Worm (Caenorhabditis elegans) whole organism, mixed stage, embryonic: Measurements from ENCODE around the gene marc-1.

Experiments
- bed-3 ChIP-seq: fragments of 200-800 bp; sonication (Bioruptor generic); optimal IDR thresholded peaks from 3 replicates; lab custom pipeline; 2018; ENCODE audit warnings: mild to moderate bottlenecking, missing genetic modification characterization, moderate library complexity, missing compliant biosample characterization
- blmp-1 ChIP-seq: fragments of 150-350 bp; optimal IDR thresholded peaks from 2 replicates; lab custom pipeline; 2014; ENCODE audit warnings: missing biosample characterization, missing genetic modification characterization
- ceh-39 ChIP-seq: fragments of 150-350 bp; optimal IDR thresholded peaks from 2 replicates; lab custom pipeline; 2014; ENCODE audit warnings: missing biosample characterization, missing genetic modification characterization
- ceh-43 ChIP-seq: fragments of 200-800 bp; sonication (Bioruptor generic); optimal IDR thresholded peaks from 2 replicates; lab custom pipeline; 2018; ENCODE audit warnings: mild to moderate bottlenecking, missing genetic modification characterization, moderate library complexity, missing compliant biosample characterization
- ceh-83 ChIP-seq: fragments of 200-800 bp; sonication (Bioruptor generic); optimal IDR thresholded peaks from 2 replicates; lab custom pipeline; 2018; ENCODE audit warnings: mild to moderate bottlenecking, missing genetic modification characterization, missing compliant biosample characterization
- ces-1 ChIP-seq: fragments of 150-350 bp; optimal IDR thresholded peaks from 2 replicates; lab custom pipeline; 2014; ENCODE audit warnings: missing biosample characterization, missing genetic modification reagents, missing genetic modification characterization
- cnd-1 ChIP-seq: fragments of 200-800 bp; sonication (Bioruptor generic); optimal IDR thresholded peaks from 2 replicates; lab custom pipeline; 2018; ENCODE audit warnings: mild to moderate bottlenecking, missing genetic modification characterization, missing compliant biosample characterization
- drap-1 ChIP-seq: fragments of 200-800 bp; sonication (Bioruptor generic); optimal IDR thresholded peaks from 3 replicates; lab custom pipeline; 2018; ENCODE audit warnings: mild to moderate bottlenecking, missing genetic modification characterization, missing compliant biosample characterization
- elt-1 ChIP-seq: sonication (generic microtip); optimal IDR thresholded peaks from 2 replicates; lab custom pipeline; 2017; ENCODE audit warnings: missing genetic modification characterization, mild to moderate bottlenecking, missing compliant biosample characterization, antibody characterized with exemption, moderate library complexity, borderline replicate concordance; ENCODE audit not compliant: insufficient read depth
- elt-3 ChIP-seq: fragments of 150-350 bp; optimal IDR thresholded peaks from 2 replicates; lab custom pipeline; 2014; ENCODE audit warnings: missing biosample characterization, missing genetic modification characterization
- flh-1 ChIP-seq: fragments of 200-800 bp; sonication (Bioruptor generic); optimal IDR thresholded peaks from 2 replicates; lab custom pipeline; 2018; ENCODE audit warnings: mild to moderate bottlenecking, missing genetic modification characterization, moderate library complexity, missing compliant biosample characterization
- ham-2 ChIP-seq: fragments of 200-800 bp; sonication (Bioruptor generic); optimal IDR thresholded peaks from 2 replicates; lab custom pipeline; 2018; ENCODE audit warnings: mild to moderate bottlenecking, missing genetic modification characterization, missing compliant biosample characterization
- hlh-1 ChIP-seq: fragments of 150-350 bp; optimal IDR thresholded peaks from 2 replicates; lab custom pipeline; 2014; ENCODE audit warnings: missing biosample characterization, missing genetic modification reagents, missing genetic modification characterization
- lin-13 ChIP-seq: fragments of 150-350 bp; optimal IDR thresholded peaks from 2 replicates; lab custom pipeline; 2014; ENCODE audit warnings: missing biosample characterization, missing genetic modification characterization
- lsy-2 ChIP-seq: fragments of 150-350 bp; optimal IDR thresholded peaks from 2 replicates; lab custom pipeline; 2014; ENCODE audit warnings: missing biosample characterization, missing genetic modification characterization
- mls-2 ChIP-seq: sonication (generic microtip); optimal IDR thresholded peaks from 2 replicates; lab custom pipeline; 2016; ENCODE audit warnings: mild to moderate bottlenecking, missing genetic modification characterization, moderate library complexity, missing compliant biosample characterization
- nhr-12 ChIP-seq: fragments of 150-350 bp; optimal IDR thresholded peaks from 2 replicates; lab custom pipeline; 2014; ENCODE audit warnings: missing biosample characterization, missing genetic modification characterization
- nhr-2 ChIP-seq: fragments of 150-350 bp; optimal IDR thresholded peaks from 2 replicates; lab custom pipeline; 2014; ENCODE audit warnings: missing biosample characterization, missing genetic modification characterization
- nhr-28 ChIP-seq: fragments of 150-350 bp; optimal IDR thresholded peaks from 2 replicates; lab custom pipeline; 2014; ENCODE audit warnings: missing biosample characterization, missing genetic modification characterization
- nhr-76 ChIP-seq: sonication (generic microtip); optimal IDR thresholded peaks from 2 replicates; lab custom pipeline; 2017; ENCODE audit warnings: missing biosample characterization, missing genetic modification characterization
- pha-4 ChIP-seq: fragments of 150-350 bp; optimal IDR thresholded peaks from 2 replicates; lab custom pipeline; 2018; ENCODE audit warnings: missing biosample characterization, missing genetic modification reagents, missing genetic modification characterization
- sem-2 ChIP-seq: fragments of 200-800 bp; sonication (Bioruptor generic); optimal IDR thresholded peaks from 2 replicates; lab custom pipeline; 2018; ENCODE audit warnings: mild to moderate bottlenecking, missing genetic modification characterization, missing compliant biosample characterization
- snpc-4 ChIP-seq: fragments of 150-350 bp; optimal IDR thresholded peaks from 2 replicates; lab custom pipeline; 2014; ENCODE audit warnings: missing biosample characterization, missing genetic modification characterization
- sptf-1 ChIP-seq: sonication (generic microtip); optimal IDR thresholded peaks from 2 replicates; lab custom pipeline; 2017; ENCODE audit warnings: mild to moderate bottlenecking, missing genetic modification characterization, moderate library complexity, missing compliant biosample characterization
- tbx-8 ChIP-seq: fragments of 200-800 bp; sonication (Bioruptor generic); optimal IDR thresholded peaks from 2 replicates; lab custom pipeline; 2018; ENCODE audit warnings: mild to moderate bottlenecking, missing genetic modification characterization, moderate library complexity, missing compliant biosample characterization
- unc-120 ChIP-seq: sonication (generic microtip); optimal IDR thresholded peaks from 2 replicates; lab custom pipeline; 2017; ENCODE audit warnings: missing genetic modification characterization, missing compliant biosample characterization; ENCODE audit not compliant: poor library complexity, severe bottlenecking
- unc-39 ChIP-seq: fragments of 150-350 bp; optimal IDR thresholded peaks from 2 replicates; lab custom pipeline; 2014; ENCODE audit warnings: missing biosample characterization, missing genetic modification characterization
- unc-62 ChIP-seq: fragments of 150-350 bp; optimal IDR thresholded peaks from 2 replicates; lab custom pipeline; 2014; ENCODE audit warnings: missing biosample characterization, missing genetic modification reagents, missing genetic modification characterization
- zip-8 ChIP-seq: fragments of 150-350 bp; optimal IDR thresholded peaks from 2 replicates; lab custom pipeline; 2014; ENCODE audit warnings: missing biosample characterization, missing genetic modification characterization
- ztf-11 ChIP-seq: fragments of 150-350 bp; optimal IDR thresholded peaks from 2 replicates; lab custom pipeline; 2014; ENCODE audit warnings: missing biosample characterization, missing genetic modification characterization

marc-1 gene

ce11 chrV:9730743-9731706 lies 8.5 kb upstream of the marc-1 start (continued):
- TF ChIP-seq tbx-8 (GFP tag; lab: Kevin White, UChicago) (peak; percentile 55), cnd-1 (peak; percentile 17), ces-1 (GFP tag; lab: Kevin White, UChicago) (peak; percentile 37)

DNA sequence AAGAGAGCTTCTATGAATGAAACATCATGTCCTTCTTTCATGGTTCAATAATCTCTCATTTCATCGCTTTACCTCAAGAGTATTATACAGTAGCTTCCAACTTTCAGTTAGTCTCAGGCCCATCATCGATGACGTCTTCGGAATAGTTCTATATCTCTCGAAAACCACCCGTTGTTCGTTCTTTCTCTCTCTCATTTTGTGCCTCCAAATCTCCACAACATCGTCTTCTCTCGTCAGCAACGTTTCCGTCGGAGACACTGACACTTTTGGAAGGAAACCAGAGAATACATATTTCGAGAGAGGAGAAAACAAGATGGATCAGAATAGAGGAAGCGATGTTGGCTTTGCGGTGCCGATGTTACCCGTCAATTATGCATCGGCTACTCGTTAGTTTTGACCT lies 7.7 kb upstream of the marc-1 start:
- TF ChIP-seq sptf-1: no peak
- no peak for TF ChIP-seq bed-3 (GFP tag; lab: Kevin White, UChicago)
- peak; percentile 65 for TF ChIP-seq unc-62
- peak; percentile 28 for TF ChIP-seq ham-2 (GFP tag; lab: Kevin White, UChicago)

DNA sequence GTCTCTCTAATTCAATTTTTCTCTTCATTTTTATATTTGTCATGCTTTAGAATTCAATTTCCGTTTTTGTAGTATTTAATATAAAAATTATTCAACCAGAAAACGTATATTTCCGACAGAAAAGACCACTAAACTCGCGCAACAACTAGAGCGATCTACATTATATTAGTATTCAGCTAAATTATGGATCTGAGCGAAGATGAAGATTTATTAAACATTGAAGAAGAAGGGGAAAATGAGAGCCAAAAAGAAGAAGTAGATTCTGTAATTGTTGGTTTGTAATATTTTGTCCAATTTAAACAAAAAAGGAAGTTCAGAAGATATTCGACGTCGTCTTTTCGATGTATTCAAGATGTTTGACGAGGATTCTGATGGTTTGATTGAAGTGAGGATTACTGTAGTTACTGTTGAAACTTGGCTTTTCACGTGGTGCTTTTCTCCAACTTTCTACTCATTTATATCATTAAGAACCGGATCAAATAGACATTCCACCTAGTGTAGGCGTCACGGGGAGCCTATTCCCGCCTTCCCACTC lies 5.5 kb upstream of the marc-1 start, which contains the start of gene cal-7:
Gene cal-7 (plus strand): TSS at position 184 of the 535 bp plus-strand sequence.
- TF ChIP-seq sem-2 (no peak), nhr-28 (tag; lab: Kevin White, UChicago) (no peak), pha-4 (no peak), unc-120 (no peak), ceh-39 (tag; lab: Kevin White, UChicago) (no peak), drap-1 (GFP tag; lab: Kevin White, UChicago) (no peak), lin-13 (tag; lab: Kevin White, UChicago) (no peak), ceh-43 (GFP tag; lab: Kevin White, UChicago) (no peak), bed-3 (GFP tag; lab: Kevin White, UChicago) (no peak), ham-2 (GFP tag; lab: Kevin White, UChicago) (no peak), elt-1 (tag; lab: Kevin White, UChicago) (no peak), nhr-2 (no peak), unc-39 (tag; lab: Kevin White, UChicago) (no peak), nhr-76 (tag; lab: Kevin White, UChicago) (no peak), unc-62 (no peak), hlh-1 (no peak), elt-3 (no peak), mls-2 (tag; lab: Kevin White, UChicago) (no peak), lsy-2 (tag; lab: Kevin White, UChicago) (no peak), tbx-8 (GFP tag; lab: Kevin White, UChicago) (no peak)

DNA sequence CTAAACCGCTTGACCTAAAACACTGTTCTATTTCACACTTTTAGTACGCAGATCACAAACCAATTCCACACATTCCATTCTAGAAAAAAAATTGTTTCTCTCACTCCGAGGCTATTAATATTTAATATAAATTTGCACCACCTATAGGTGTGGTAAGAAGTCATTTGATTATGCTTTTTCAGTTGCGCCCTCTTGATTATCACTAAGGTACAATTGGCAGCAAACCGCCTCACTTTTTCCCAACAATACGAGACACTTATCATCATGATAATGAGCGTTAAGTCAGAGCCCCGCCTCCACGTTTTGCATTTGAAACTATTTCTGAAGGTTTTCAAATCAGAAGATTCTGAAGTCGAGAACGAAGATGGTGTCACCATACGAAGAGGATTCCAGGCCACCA lies 2.2 kb upstream of the marc-1 start, which contains the start of gene aqp-4:
Gene aqp-4 (plus strand): TSS at position 270 of the 400 bp plus-strand sequence.
- TF ChIP-seq unc-120 (no peak), nhr-12 (no peak), tbx-8 (GFP tag; lab: Kevin White, UChicago) (no peak), nhr-76 (tag; lab: Kevin White, UChicago) (no peak)
- TF ChIP-seq, all 35 proteins: peak for 0

DNA sequence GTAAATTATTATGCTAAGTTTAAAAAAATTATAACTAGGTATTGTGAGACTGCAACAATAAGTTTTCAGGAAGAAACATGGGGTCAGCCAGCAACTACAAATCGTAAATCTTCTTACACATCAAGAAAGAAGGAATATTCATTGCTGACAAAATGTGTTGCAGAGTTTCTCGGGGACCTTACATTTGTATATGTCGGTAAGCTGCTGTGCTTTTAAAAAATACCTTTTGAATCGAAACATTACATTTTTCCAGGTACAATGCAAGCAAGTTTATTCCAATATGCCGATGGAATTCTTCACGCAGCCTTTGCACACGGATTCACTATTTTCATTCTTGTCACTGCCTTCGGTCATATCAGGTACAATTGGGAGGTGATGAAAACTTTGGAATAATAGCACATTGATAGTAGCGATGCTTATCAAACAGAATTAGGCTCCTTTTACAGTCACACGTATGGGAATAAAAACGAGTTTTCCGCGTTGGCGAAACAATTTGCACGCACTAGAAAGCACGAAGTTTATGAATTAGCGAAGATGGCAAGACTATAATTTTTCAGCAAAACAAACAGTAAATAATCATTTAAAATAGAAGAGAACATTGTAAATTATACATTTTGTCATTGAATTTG lies 1.3 kb upstream of the marc-1 start:
- TF ChIP-seq ceh-83 (GFP tag; lab: Kevin White, UChicago) (no peak), flh-1 (GFP tag; lab: Kevin White, UChicago) (no peak), bed-3 (GFP tag; lab: Kevin White, UChicago) (no peak), sem-2 (no peak), pha-4 (no peak), ham-2 (GFP tag; lab: Kevin White, UChicago) (no peak), ceh-39 (tag; lab: Kevin White, UChicago) (no peak), ces-1 (GFP tag; lab: Kevin White, UChicago) (no peak), blmp-1 (tag; lab: Kevin White, UChicago) (no peak), nhr-28 (tag; lab: Kevin White, UChicago) (no peak), drap-1 (GFP tag; lab: Kevin White, UChicago) (no peak), sptf-1 (no peak), zip-8 (tag; lab: Kevin White, UChicago) (no peak), ztf-11 (tag; lab: Kevin White, UChicago) (no peak), snpc-4 (no peak), nhr-2 (no peak), unc-62 (no peak), cnd-1 (no peak), unc-39 (tag; lab: Kevin White, UChicago) (no peak)
- TF ChIP-seq, all 35 proteins: peak for 0
